Worm (Caenorhabditis elegans) whole organism, L3 larva: Measurements from ENCODE around the gene Y38C1AA.12.

ENCODE experiments used
- R02D3.7 ChIP-seq: fragments of 150-350 bp; optimal IDR thresholded peaks from 2 replicates; lab custom pipeline; 2014; ENCODE audit warnings: missing biosample characterization, missing genetic modification characterization
- ZK546.5 ChIP-seq: sonication (generic microtip); optimal IDR thresholded peaks from 2 replicates; lab custom pipeline; 2017; ENCODE audit warnings: missing biosample characterization, missing genetic modification characterization
- aly-2 ChIP-seq: fragments of 150-350 bp; optimal IDR thresholded peaks from 2 replicates; lab custom pipeline; 2014; ENCODE audit warnings: missing biosample characterization, missing genetic modification characterization
- ama-1 ChIP-seq: fragments of 150-350 bp; optimal IDR thresholded peaks from 2 replicates; lab custom pipeline; 2018
- ceh-82 ChIP-seq: fragments of 150-350 bp; optimal IDR thresholded peaks from 2 replicates; lab custom pipeline; 2014; ENCODE audit warnings: missing biosample characterization, missing genetic modification characterization
- ceh-9 ChIP-seq: sonication (generic microtip); optimal IDR thresholded peaks from 2 replicates; lab custom pipeline; 2018; ENCODE audit warnings: missing biosample characterization, missing genetic modification characterization
- daf-12 ChIP-seq: fragments of 150-350 bp; optimal IDR thresholded peaks from 2 replicates; lab custom pipeline; 2014; ENCODE audit warnings: missing biosample characterization, missing genetic modification reagents, missing genetic modification characterization
- egl-27 ChIP-seq: sonication (generic microtip); optimal IDR thresholded peaks from 4 replicates; lab custom pipeline; 2017; ENCODE audit warnings: missing biosample characterization, missing genetic modification reagents, missing genetic modification characterization
- egl-5 ChIP-seq: fragments of 150-350 bp; optimal IDR thresholded peaks from 2 replicates; lab custom pipeline; 2017; ENCODE audit warnings: missing biosample characterization, missing genetic modification reagents, missing genetic modification characterization, inconsistent platforms
- elt-3 ChIP-seq, 3 experiments: fragments of 150-350 bp in 1 of 3; sonication (generic microtip) in 2 of 3; optimal IDR thresholded peaks; 2 replicates in 2 of 3; 4 replicates in 1 of 3; lab custom pipeline; 2014 to 2017; ENCODE audit warnings: missing biosample characterization in 3 of 3, missing genetic modification characterization in 3 of 3
- eor-1 ChIP-seq, 2 experiments: fragments of 150-350 bp; optimal IDR thresholded peaks; 2 replicates each; lab custom pipeline; 2014 to 2018; ENCODE audit warnings: missing biosample characterization in 2 of 2, missing genetic modification characterization in 2 of 2
- fkh-10 ChIP-seq: sonication (generic microtip); optimal IDR thresholded peaks from 2 replicates; lab custom pipeline; 2017; ENCODE audit warnings: missing biosample characterization, missing genetic modification reagents, missing genetic modification characterization
- fkh-2 ChIP-seq: fragments of 150-350 bp; optimal IDR thresholded peaks from 2 replicates; lab custom pipeline; 2014; ENCODE audit warnings: missing biosample characterization, missing genetic modification reagents, missing genetic modification characterization
- fos-1 ChIP-seq: fragments of 150-350 bp; optimal IDR thresholded peaks from 2 replicates; lab custom pipeline; 2014; ENCODE audit warnings: missing biosample characterization, missing genetic modification characterization
- hmg-11 ChIP-seq: sonication (generic microtip); optimal IDR thresholded peaks from 2 replicates; lab custom pipeline; 2016; ENCODE audit warnings: missing genetic modification characterization, missing compliant biosample characterization
- lin-15B ChIP-seq: fragments of 150-350 bp; optimal IDR thresholded peaks from 2 replicates; lab custom pipeline; 2014; ENCODE audit warnings: missing biosample characterization, missing genetic modification characterization
- lin-39 ChIP-seq: fragments of 150-350 bp; optimal IDR thresholded peaks from 2 replicates; lab custom pipeline; 2018; ENCODE audit warnings: missing biosample characterization, missing genetic modification reagents, missing genetic modification characterization
- lsy-12 ChIP-seq: sonication (generic microtip); optimal IDR thresholded peaks from 2 replicates; lab custom pipeline; 2016; ENCODE audit warnings: mild to moderate bottlenecking, missing genetic modification characterization, missing compliant biosample characterization
- mdl-1 ChIP-seq: fragments of 150-350 bp; optimal IDR thresholded peaks from 2 replicates; lab custom pipeline; 2014; ENCODE audit warnings: missing biosample characterization, missing genetic modification characterization
- mml-1 ChIP-seq: fragments of 150-350 bp; sonication (generic microtip); optimal IDR thresholded peaks from 3 replicates; lab custom pipeline; 2014; ENCODE audit warnings: missing biosample characterization, missing genetic modification characterization
- nfya-1 ChIP-seq: sonication (generic microtip); optimal IDR thresholded peaks from 2 replicates; lab custom pipeline; 2017; ENCODE audit warnings: missing genetic modification characterization, mild to moderate bottlenecking, missing compliant biosample characterization, antibody characterized with exemption, moderate library complexity; ENCODE audit not compliant: insufficient read depth
- nhr-11 ChIP-seq: fragments of 150-350 bp; optimal IDR thresholded peaks from 2 replicates; lab custom pipeline; 2014; ENCODE audit warnings: missing biosample characterization, missing genetic modification characterization
- nhr-12 ChIP-seq: fragments of 150-350 bp; optimal IDR thresholded peaks from 2 replicates; lab custom pipeline; 2014; ENCODE audit warnings: missing biosample characterization, missing genetic modification characterization
- nhr-23 ChIP-seq: fragments of 150-350 bp; optimal IDR thresholded peaks from 2 replicates; lab custom pipeline; 2014; ENCODE audit warnings: missing biosample characterization, missing genetic modification reagents, missing genetic modification characterization
- nhr-237 ChIP-seq: fragments of 150-350 bp; optimal IDR thresholded peaks from 2 replicates; lab custom pipeline; 2014; ENCODE audit warnings: missing biosample characterization, missing genetic modification characterization
- nhr-25 ChIP-seq: sonication (generic microtip); optimal IDR thresholded peaks from 2 replicates; lab custom pipeline; 2017; ENCODE audit warnings: missing biosample characterization, missing genetic modification characterization
- nhr-28 ChIP-seq: fragments of 150-350 bp; optimal IDR thresholded peaks from 2 replicates; lab custom pipeline; 2014; ENCODE audit warnings: missing biosample characterization, missing genetic modification characterization
- nhr-43 ChIP-seq: sonication (generic microtip); optimal IDR thresholded peaks from 2 replicates; lab custom pipeline; 2016; ENCODE audit warnings: mild to moderate bottlenecking, missing genetic modification characterization, missing compliant biosample characterization; ENCODE audit not compliant: poor library complexity, severe bottlenecking
- nhr-67 ChIP-seq: fragments of 150-350 bp; optimal IDR thresholded peaks from 2 replicates; lab custom pipeline; 2014; ENCODE audit warnings: missing biosample characterization, missing genetic modification characterization
- nhr-76 ChIP-seq: fragments of 150-350 bp; sonication (generic microtip); optimal IDR thresholded peaks from 5 replicates; lab custom pipeline; 2014; ENCODE audit warnings: missing biosample characterization, missing genetic modification characterization
- nhr-77 ChIP-seq: fragments of 150-350 bp; optimal IDR thresholded peaks from 2 replicates; lab custom pipeline; 2014; ENCODE audit warnings: missing biosample characterization, missing genetic modification characterization
- pha-4 ChIP-seq: fragments of 150-350 bp; optimal IDR thresholded peaks from 2 replicates; lab custom pipeline; 2014; ENCODE audit warnings: missing biosample characterization, missing genetic modification reagents, missing genetic modification characterization
- skn-1 ChIP-seq: fragments of 150-350 bp; optimal IDR thresholded peaks from 2 replicates; lab custom pipeline; 2014; ENCODE audit warnings: missing biosample characterization, missing genetic modification characterization
- snpc-4 ChIP-seq: fragments of 150-350 bp; optimal IDR thresholded peaks from 2 replicates; lab custom pipeline; 2014; ENCODE audit warnings: missing biosample characterization, missing genetic modification characterization
- tbx-2 ChIP-seq: sonication (generic microtip); optimal IDR thresholded peaks from 2 replicates; lab custom pipeline; 2016; ENCODE audit warnings: mild to moderate bottlenecking, missing genetic modification characterization, missing compliant biosample characterization
- unc-39 ChIP-seq: sonication (generic microtip); optimal IDR thresholded peaks from 4 replicates; lab custom pipeline; 2017; ENCODE audit warnings: missing biosample characterization, missing genetic modification characterization
- unc-62 ChIP-seq: fragments of 150-350 bp; sonication (generic microtip); optimal IDR thresholded peaks from 4 replicates; lab custom pipeline; 2014; ENCODE audit warnings: missing biosample characterization, missing genetic modification reagents, missing genetic modification characterization
- zag-1 ChIP-seq: fragments of 150-350 bp; optimal IDR thresholded peaks from 2 replicates; lab custom pipeline; 2014; ENCODE audit warnings: missing biosample characterization, missing genetic modification characterization
- ztf-11 ChIP-seq: fragments of 150-350 bp; optimal IDR thresholded peaks from 2 replicates; lab custom pipeline; 2014; ENCODE audit warnings: missing biosample characterization, missing genetic modification characterization
- ztf-4 ChIP-seq: fragments of 150-350 bp; optimal IDR thresholded peaks from 2 replicates; lab custom pipeline; 2014; ENCODE audit warnings: missing biosample characterization, missing genetic modification characterization

The Y38C1AA.12 gene

ce11 chrIV:210591-210990, 18.5 kb downstream of the Y38C1AA.12 start (continued):
- TF ChIP-seq skn-1 (tag; lab: Kevin White, UChicago) (peak; percentile 15), nhr-12 (tag; lab: Kevin White, UChicago) (no peak), R02D3.7 (tag; lab: Kevin White, UChicago) (peak; percentile 2), nhr-23 (tag; lab: Kevin White, UChicago) (peak; percentile 42)
- TF ChIP-seq, all 47 proteins: peak for 11

ce11 chrIV:218252-218651, 26.2 kb downstream of the Y38C1AA.12 start, which contains the start of gene prdx-6:
prdx-6 (plus strand) TSS chrIV:218552.
- TF ChIP-seq ceh-9 (no peak), nhr-43 (tag; lab: Kevin White, UChicago) (no peak)

ce11 chrIV:231673-232072, 39.6 kb downstream of the Y38C1AA.12 start, which contains the start of gene gtf-2H1:
gtf-2H1 (minus strand) TSS chrIV:231773.
- TF ChIP-seq nhr-67 (tag; lab: Kevin White, UChicago) (no peak), nhr-77 (no peak), pha-4 (tag; lab: Kevin White, UChicago) (no peak), mdl-1 (tag; lab: Kevin White, UChicago) (no peak), nhr-237 (no peak), nhr-28 (tag; lab: Kevin White, UChicago) (no peak), ama-1 (lab: Kevin White, UChicago) (no peak), tbx-2 (no peak), eor-1 (tag; optimal IDR thresholded peaks at IDR 0.05; lab: Kevin White, UChicago) (no peak), lsy-12 (tag; lab: Kevin White, UChicago) (no peak), unc-39 (tag; lab: Kevin White, UChicago) (no peak)
- TF ChIP-seq, all 47 proteins: peak for 0

- no peak for TF ChIP-seq tbx-2
- TF ChIP-seq fos-1 (tag; lab: Kevin White, UChicago), result no peak
- TF ChIP-seq ama-1 (lab: Kevin White, UChicago), result no peak
- TF ChIP-seq lin-39, result no peak
- no peak for TF ChIP-seq fkh-2 (tag; lab: Kevin White, UChicago)
These were observed 44.1 kb downstream of the Y38C1AA.12 start for ce11 chrIV:236138-236537.

- TF ChIP-seq nhr-23 (tag; lab: Kevin White, UChicago) (no peak), ZK546.5 (tag; lab: Kevin White, UChicago) (no peak), mdl-1 (tag; lab: Kevin White, UChicago) (no peak), nhr-76 (tag; lab: Kevin White, UChicago) (no peak), fkh-2 (tag; lab: Kevin White, UChicago) (no peak), mml-1 (tag; lab: Kevin White, UChicago) (no peak), egl-27 (tag; lab: Kevin White, UChicago) (no peak), nhr-77 (no peak)
- TF ChIP-seq, all 47 proteins: peak for 0
These were observed 45.3 kb downstream of the Y38C1AA.12 start, which contains the start of gene ints-13 for ce11 chrIV:237350-237749. ints-13 (minus strand) TSS chrIV:237450.

- TF ChIP-seq mdl-1 (tag; lab: Kevin White, UChicago) (no peak), pha-4 (tag; lab: Kevin White, UChicago) (no peak), nhr-76 (tag; lab: Kevin White, UChicago) (no peak), egl-5 (tag; lab: Kevin White, UChicago) (no peak), daf-12 (tag; lab: Kevin White, UChicago) (no peak), nhr-237 (no peak), ztf-4 (no peak), nhr-23 (tag; lab: Kevin White, UChicago) (no peak), nhr-11 (tag; lab: Kevin White, UChicago) (no peak), aly-2 (tag; lab: Kevin White, UChicago) (no peak), fkh-2 (tag; lab: Kevin White, UChicago) (no peak), lin-15B (tag; lab: Kevin White, UChicago) (peak; percentile 41), ceh-82 (no peak), mml-1 (tag; lab: Kevin White, UChicago) (no peak), ZK546.5 (tag; lab: Kevin White, UChicago) (no peak), lin-39 (no peak), fkh-10 (GFP tag; lab: Kevin White, UChicago) (no peak), nhr-12 (tag; lab: Kevin White, UChicago) (no peak), ceh-9 (no peak), zag-1 (tag; lab: Kevin White, UChicago) (no peak), unc-62 (no peak), nhr-67 (tag; lab: Kevin White, UChicago) (no peak), hmg-11 (tag; lab: Kevin White, UChicago) (peak; percentile 29), nhr-28 (tag; lab: Kevin White, UChicago) (no peak), snpc-4 (no peak), nhr-25 (tag; lab: Kevin White, UChicago) (no peak), ama-1 (lab: Kevin White, UChicago) (no peak), elt-3 (tag; optimal IDR thresholded peaks at IDR 0.05; lab: Kevin White, UChicago) (no peak), egl-27 (tag; lab: Kevin White, UChicago) (no peak), ztf-11 (tag; lab: Kevin White, UChicago) (no peak), nfya-1 (tag; lab: Kevin White, UChicago) (peak; percentile 48), eor-1 (tag; optimal IDR thresholded peaks at IDR 0.05; lab: Kevin White, UChicago) (no peak)
These were observed 48.2 kb downstream of the Y38C1AA.12 start, which contains the start of the genes fnta-1 and cogc-8 for ce11 chrIV:240257-240754. fnta-1 (minus strand) TSS chrIV:240307. cogc-8 (plus strand) TSS chrIV:240451.
